Fruit fly (Drosophila melanogaster): ENCODE data around the gene RpL17.

The RpL17 gene

dm6 chrX:6696467-6696866 is 47.6 kb downstream of the RpL17 start (continued):
- no peak for TF ChIP-seq wdn (GFP tag; IDR thresholded peaks at IDR 0.05)
- TF ChIP-seq toy (GFP tag; IDR thresholded peaks at IDR 0.05), result no peak
- TF ChIP-seq CoRest (tag; optimal IDR thresholded peaks at IDR 0.05), result peak; percentile 68
- no peak for TF ChIP-seq CG6175 (GFP tag; IDR thresholded peaks at IDR 0.05)
- peak; percentile 67 for TF ChIP-seq Nf-YC (tag; optimal IDR thresholded peaks at IDR 0.05)
- no peak for TF ChIP-seq emc (GFP tag; optimal IDR thresholded peaks at IDR 0.05)
- peak; percentile 35 for TF ChIP-seq nau (GFP tag; optimal IDR thresholded peaks at IDR 0.05)
- peak; percentile 24; the same call in 1 of the 3 replicates for TF ChIP-seq gce (GFP tag; IDR thresholded peaks at IDR 0.05)
- peak; percentile 64 for TF ChIP-seq CG14050 (GFP tag; IDR thresholded peaks at IDR 0.05)
- TF ChIP-seq CG18262 (tag; optimal IDR thresholded peaks at IDR 0.05), result peak; percentile 58
- no peak for TF ChIP-seq aop (GFP tag; IDR thresholded peaks at IDR 0.05)
- TF ChIP-seq CG2116 (GFP tag; optimal IDR thresholded peaks at IDR 0.05), result peak; percentile 34
- peak; percentile 62 for TF ChIP-seq CG17328 (GFP tag; IDR thresholded peaks at IDR 0.05)
- no peak for TF ChIP-seq BEAF-32 (GFP tag; optimal IDR thresholded peaks at IDR 0.05)
- peak; percentile 67; the same call in 1 of the 3 replicates for TF ChIP-seq Optix (GFP tag; IDR thresholded peaks at IDR 0.05)
- TF ChIP-seq sna (GFP tag; IDR thresholded peaks at IDR 0.05; ENCODE audit: partially characterized antibody), result no peak
- no peak for TF ChIP-seq CG33213 (GFP tag; optimal IDR thresholded peaks at IDR 0.05)
- no peak for TF ChIP-seq ftz-f1 (GFP tag; optimal IDR thresholded peaks at IDR 0.05)
- no peak for TF ChIP-seq stwl (tag; optimal IDR thresholded peaks at IDR 0.05)
- peak; percentile 65; the same call in 1 of the 2 replicates for TF ChIP-seq ara (GFP tag; IDR thresholded peaks at IDR 0.05)
- TF ChIP-seq CG4328 (GFP tag; optimal IDR thresholded peaks at IDR 0.05), result peak; percentile 72
- no peak for TF ChIP-seq Trl (optimal IDR thresholded peaks at IDR 0.05)
- peak; percentile 28 for TF ChIP-seq Trl (GFP tag; optimal IDR thresholded peaks at IDR 0.05)
- TF ChIP-seq cad (GFP tag; optimal IDR thresholded peaks at IDR 0.05), result no peak
- TF ChIP-seq gcm2 (GFP tag; optimal IDR thresholded peaks at IDR 0.05), result peak; percentile 51
- TF ChIP-seq Spps (tag; optimal IDR thresholded peaks at IDR 0.05), result peak; percentile 22
- peak; percentile 87 for TF ChIP-seq Hmr (GFP tag; optimal IDR thresholded peaks at IDR 0.05)
- no peak for TF ChIP-seq CG6791 (GFP tag; IDR thresholded peaks at IDR 0.05; ENCODE audit: partially characterized antibody)
- TF ChIP-seq Poxn (GFP tag; IDR thresholded peaks at IDR 0.05), result no peak
- TF ChIP-seq lov (optimal IDR thresholded peaks at IDR 0.05), result no peak
- 0 out of 3 replicates have a peak, but pooled peaks have one; percentile 41 for TF ChIP-seq lov (GFP tag; IDR thresholded peaks at IDR 0.05)
- no peak for TF ChIP-seq CG15073 (GFP tag; optimal IDR thresholded peaks at IDR 0.05)
- no peak for TF ChIP-seq hkb (optimal IDR thresholded peaks at IDR 0.05)
- TF ChIP-seq hkb (GFP tag; IDR thresholded peaks at IDR 0.05), result peak; percentile 86
- TF ChIP-seq CG1832 (GFP tag; optimal IDR thresholded peaks at IDR 0.05), result no peak
- no peak for TF ChIP-seq dimm (GFP tag; IDR thresholded peaks at IDR 0.05)
- TF ChIP-seq fru (optimal IDR thresholded peaks at IDR 0.05), result no peak
- TF ChIP-seq zen2 (GFP tag; IDR thresholded peaks at IDR 0.05; ENCODE audit: partially characterized antibody), result no peak
- TF ChIP-seq lmd (GFP tag; IDR thresholded peaks at IDR 0.05), result peak; percentile 58
- peak; percentile 79 for TF ChIP-seq gem (tag; optimal IDR thresholded peaks at IDR 0.05)
- TF ChIP-seq CG33557 (GFP tag; optimal IDR thresholded peaks at IDR 0.05), result peak; percentile 52
- TF ChIP-seq Atf-2 (GFP tag; optimal IDR thresholded peaks at IDR 0.05), result peak; percentile 42
- peak; percentile 61 for TF ChIP-seq ems (GFP tag; optimal IDR thresholded peaks at IDR 0.05)
- no peak for TF ChIP-seq crp (GFP tag; optimal IDR thresholded peaks at IDR 0.05)
- no peak for TF ChIP-seq z (GFP tag; IDR thresholded peaks at IDR 0.05)
- TF ChIP-seq nerfin-2 (GFP tag; IDR thresholded peaks at IDR 0.05; ENCODE audit: partially characterized antibody), result no peak
- TF ChIP-seq CHES-1-like (GFP tag; optimal IDR thresholded peaks at IDR 0.05), result peak; percentile 32
- peak in 1 of 2 experiments; percentile 31 for TF ChIP-seq insv (GFP tag; optimal IDR thresholded peaks at IDR 0.05)
- no peak for TF ChIP-seq HLHmδ (GFP tag; optimal IDR thresholded peaks at IDR 0.05)
- TF ChIP-seq run (tag; optimal IDR thresholded peaks at IDR 0.05), result peak; percentile 45
- 0 out of 2 replicates have a peak, but pooled peaks have one; percentile 17 for TF ChIP-seq crol (GFP tag; IDR thresholded peaks at IDR 0.05)
- TF ChIP-seq CG2889 (GFP tag; IDR thresholded peaks at IDR 0.05), result 0 out of 3 replicates have a peak, but pooled peaks have one; percentile 7

Data from whole organism, embryonic.